Worm (Caenorhabditis elegans) whole organism, L3 larva: Measurements from ENCODE around the gene F21H7.12.

ENCODE experiments used
- ceh-9 ChIP-seq: sonication (generic microtip); optimal IDR thresholded peaks from 2 replicates; lab custom pipeline; 2018; ENCODE audit warnings: missing biosample characterization, missing genetic modification characterization
- nhr-11 ChIP-seq: fragments of 150-350 bp; optimal IDR thresholded peaks from 2 replicates; lab custom pipeline; 2014; ENCODE audit warnings: missing biosample characterization, missing genetic modification characterization
- skn-1 ChIP-seq: fragments of 150-350 bp; optimal IDR thresholded peaks from 2 replicates; lab custom pipeline; 2014; ENCODE audit warnings: missing biosample characterization, missing genetic modification characterization

ce11 chrV:16271121-16271520, 41.2 kb downstream of the F21H7.12 start, which contains the start of gene T13F3.6:
- no peak for TF ChIP-seq ceh-9 (tag; lab: Kevin White, UChicago)
- no peak for TF ChIP-seq nhr-11
- no peak for TF ChIP-seq skn-1
